Worm (Caenorhabditis elegans) whole organism, young adult: Measurements from ENCODE around the gene slc-36.5.

Source experiments
- Y67H2A.10 ChIP-seq: fragments of 200-800 bp; sonication (Bioruptor generic); conservative IDR thresholded peaks from 2 replicates; pipeline ENCODE4 v1.3.6; 2022; ENCODE audit warnings: missing genetic modification reagents, missing genetic modification characterization, missing compliant biosample characterization
- ZK185.1 ChIP-seq: sonication (generic microtip); optimal IDR thresholded peaks from 2 replicates; lab custom pipeline; 2016; ENCODE audit warnings: mild to moderate bottlenecking, missing genetic modification characterization, missing compliant biosample characterization; ENCODE audit not compliant: poor library complexity, severe bottlenecking
- aptf-2 ChIP-seq: fragments of 200-800 bp; sonication (Bioruptor generic); conservative IDR thresholded peaks from 2 replicates; pipeline ENCODE4 v1.3.6; 2022; ENCODE audit warnings: missing genetic modification reagents, missing genetic modification characterization, missing compliant biosample characterization
- him-1 ChIP-seq: sonication (generic microtip); optimal IDR thresholded peaks from 2 replicates; lab custom pipeline; 2016; ENCODE audit warnings: missing genotype, missing genetic modification reagents, missing genetic modification characterization, missing compliant biosample characterization
- let-526 ChIP-seq: fragments of 200-800 bp; sonication (Bioruptor generic); IDR thresholded peaks from 2 replicates; pipeline ENCODE4 v1.3.6; 2022; ENCODE audit warnings: missing genetic modification reagents, missing genetic modification characterization, missing compliant biosample characterization
- pha-4 ChIP-seq: fragments of 150-350 bp; sonication (generic microtip); optimal IDR thresholded peaks from 2 replicates; lab custom pipeline; 2014; ENCODE audit warnings: missing biosample characterization, missing genetic modification reagents, missing genetic modification characterization
- rcor-1 ChIP-seq: fragments of 200-800 bp; sonication (Bioruptor generic); IDR thresholded peaks from 2 replicates; pipeline ENCODE4 v1.3.6; 2022; ENCODE audit warnings: missing genetic modification reagents, missing genetic modification characterization, missing compliant biosample characterization

- TF ChIP-seq aptf-2, result no peak
- no peak for TF ChIP-seq let-526
- no peak for TF ChIP-seq Y67H2A.10 (GFP tag; lab: Robert Waterston, UW)
- no peak for TF ChIP-seq pha-4 (tag; lab: Kevin White, UChicago)
- TF ChIP-seq ZK185.1 (tag; lab: Kevin White, UChicago), result no peak
- TF ChIP-seq him-1 (tag; lab: Kevin White, UChicago), result no peak
- no peak for TF ChIP-seq rcor-1
These were observed 12.7 kb upstream of the slc-36.5 start for ce11 chrII:6889580-6889922.
